Fruit fly (Drosophila melanogaster): ENCODE measurements around the gene CG17221.
A peak's percentile ranks its signal among the peaks of the same experiment; 100 is the strongest.

CG17221 gene

dm6 chr2L:3056448-3056790 lies 16.6 kb downstream of the CG17221 start, which contains the start of gene FASN1:
TSS of gene FASN1 (plus strand) at chr2L:3056598.
- TF ChIP-seq CG1620 (GFP tag; optimal IDR thresholded peaks at IDR 0.05) (peak; percentile 69), cnc (optimal IDR thresholded peaks at IDR 0.05) (no peak), CG7101 (tag; optimal IDR thresholded peaks at IDR 0.05) (peak; percentile 59), kay (GFP tag; ENCODE audit: borderline replicate concordance) (no peak), CG11617 (GFP tag; optimal IDR thresholded peaks at IDR 0.05) (peak; percentile 0), tj (GFP tag; optimal IDR thresholded peaks at IDR 0.05) (peak; percentile 8), pad (GFP tag; optimal IDR thresholded peaks at IDR 0.05) (peak; percentile 64), toe (GFP tag; optimal IDR thresholded peaks at IDR 0.05) (no peak), Mnt (GFP tag; optimal IDR thresholded peaks at IDR 0.05) (peak; percentile 81), Clk (GFP tag; optimal IDR thresholded peaks at IDR 0.05) (no peak), ovo (GFP tag; optimal IDR thresholded peaks at IDR 0.05) (peak; percentile 61), CG14711 (tag; optimal IDR thresholded peaks at IDR 0.05) (peak; percentile 25), CG33017 (tag; optimal IDR thresholded peaks at IDR 0.05) (peak; percentile 69), CG12768 (GFP tag; optimal IDR thresholded peaks at IDR 0.05) (peak; percentile 81), CG7045 (GFP tag; optimal IDR thresholded peaks at IDR 0.05) (peak; percentile 43), cic (GFP tag; optimal IDR thresholded peaks at IDR 0.05) (peak; percentile 55), CG5204 (GFP tag; optimal IDR thresholded peaks at IDR 0.05) (no peak), Crg-1 (GFP tag; optimal IDR thresholded peaks at IDR 0.05) (peak; percentile 78), Hr96 (GFP tag; optimal IDR thresholded peaks at IDR 0.05) (peak; percentile 67), bab1 (GFP tag; optimal IDR thresholded peaks at IDR 0.05) (peak; percentile 87)

- TF ChIP-seq bab1 (GFP tag; optimal IDR thresholded peaks at IDR 0.05) (peak; percentile 38), ovo (GFP tag; optimal IDR thresholded peaks at IDR 0.05) (peak; percentile 70), CG14711 (tag; optimal IDR thresholded peaks at IDR 0.05) (no peak), Hr96 (GFP tag; optimal IDR thresholded peaks at IDR 0.05) (peak; percentile 49), CG11617 (GFP tag; optimal IDR thresholded peaks at IDR 0.05) (peak; percentile 20), CG5204 (GFP tag; optimal IDR thresholded peaks at IDR 0.05) (peak; percentile 28), Clk (GFP tag; optimal IDR thresholded peaks at IDR 0.05) (peak; percentile 34), CG7045 (GFP tag; optimal IDR thresholded peaks at IDR 0.05) (peak; percentile 66), Crg-1 (GFP tag; optimal IDR thresholded peaks at IDR 0.05) (peak; percentile 59), CG1620 (GFP tag; optimal IDR thresholded peaks at IDR 0.05) (peak; percentile 39), cnc (optimal IDR thresholded peaks at IDR 0.05) (no peak), toe (GFP tag; optimal IDR thresholded peaks at IDR 0.05) (no peak), CG7101 (tag; optimal IDR thresholded peaks at IDR 0.05) (peak; percentile 27), kay (GFP tag; ENCODE audit: borderline replicate concordance) (peak; percentile 74), cic (GFP tag; optimal IDR thresholded peaks at IDR 0.05) (peak; percentile 67), pad (GFP tag; optimal IDR thresholded peaks at IDR 0.05) (peak; percentile 48), Mnt (GFP tag; optimal IDR thresholded peaks at IDR 0.05) (no peak), CG12768 (GFP tag; optimal IDR thresholded peaks at IDR 0.05) (peak; percentile 65)
Observed at dm6 chr2L:3057951-3058771, 18.4 kb downstream of the CG17221 start.

- TF ChIP-seq cic (GFP tag; optimal IDR thresholded peaks at IDR 0.05) (peak; percentile 54), CG33017 (tag; optimal IDR thresholded peaks at IDR 0.05) (peak; percentile 50), Hr96 (GFP tag; optimal IDR thresholded peaks at IDR 0.05) (no peak), CG5204 (GFP tag; optimal IDR thresholded peaks at IDR 0.05) (no peak), bab1 (GFP tag; optimal IDR thresholded peaks at IDR 0.05) (peak; percentile 81), ovo (GFP tag; optimal IDR thresholded peaks at IDR 0.05) (no peak), Mnt (GFP tag; optimal IDR thresholded peaks at IDR 0.05) (no peak), CG12768 (GFP tag; optimal IDR thresholded peaks at IDR 0.05) (peak; percentile 71), CG7045 (GFP tag; optimal IDR thresholded peaks at IDR 0.05) (peak; percentile 57), Crg-1 (GFP tag; optimal IDR thresholded peaks at IDR 0.05) (peak; percentile 12), pad (GFP tag; optimal IDR thresholded peaks at IDR 0.05) (peak; percentile 37), Clk (GFP tag; optimal IDR thresholded peaks at IDR 0.05) (no peak), CG1620 (GFP tag; optimal IDR thresholded peaks at IDR 0.05) (peak; percentile 23), tj (GFP tag; optimal IDR thresholded peaks at IDR 0.05) (peak; percentile 76), CG14711 (tag; optimal IDR thresholded peaks at IDR 0.05) (peak; percentile 29), CG11617 (GFP tag; optimal IDR thresholded peaks at IDR 0.05) (no peak), kay (GFP tag; ENCODE audit: borderline replicate concordance) (peak; percentile 74), toe (GFP tag; optimal IDR thresholded peaks at IDR 0.05) (no peak)
Observed at dm6 chr2L:3058772-3059623, 19.2 kb downstream of the CG17221 start.

dm6 chr2L:3059624-3059919 lies 19.8 kb downstream of the CG17221 start:
- TF ChIP-seq CG7045 (GFP tag; optimal IDR thresholded peaks at IDR 0.05), result no peak
- TF ChIP-seq pad (GFP tag; optimal IDR thresholded peaks at IDR 0.05), result no peak
- no peak for TF ChIP-seq Mnt (GFP tag; optimal IDR thresholded peaks at IDR 0.05)
- no peak for TF ChIP-seq CG12768 (GFP tag; optimal IDR thresholded peaks at IDR 0.05)
- TF ChIP-seq CG33017 (tag; optimal IDR thresholded peaks at IDR 0.05), result no peak
- TF ChIP-seq Clk (GFP tag; optimal IDR thresholded peaks at IDR 0.05), result no peak

- no peak for TF ChIP-seq CG11617 (GFP tag; optimal IDR thresholded peaks at IDR 0.05)
- no peak for TF ChIP-seq CG7045 (GFP tag; optimal IDR thresholded peaks at IDR 0.05)
- TF ChIP-seq ovo (GFP tag; optimal IDR thresholded peaks at IDR 0.05), result no peak
- TF ChIP-seq tj (GFP tag; optimal IDR thresholded peaks at IDR 0.05), result no peak
- TF ChIP-seq Hr96 (GFP tag; optimal IDR thresholded peaks at IDR 0.05), result no peak
Observed at dm6 chr2L:3078741-3079140, 39.0 kb downstream of the CG17221 start.
